Fruit fly (Drosophila melanogaster): ENCODE measurements around the gene cutlet.

The cutlet gene

dm6 chr2L:3675770-3676169 lies 35.8 kb downstream of the cutlet start (continued):
- TF ChIP-seq Side (GFP tag; optimal IDR thresholded peaks at IDR 0.05) (peak; percentile 17), CG14014 (GFP tag; IDR thresholded peaks at IDR 0.05) (no peak), amos (GFP tag; IDR thresholded peaks at IDR 0.05; ENCODE audit: partially characterized antibody) (no peak), Taf1 (GFP tag; IDR thresholded peaks at IDR 0.05) (no peak), jigr1 (GFP tag; IDR thresholded peaks at IDR 0.05) (no peak), CG3726 (GFP tag; IDR thresholded peaks at IDR 0.05) (no peak), nmo (GFP tag; optimal IDR thresholded peaks at IDR 0.05) (peak; percentile 44), run (tag; optimal IDR thresholded peaks at IDR 0.05) (no peak), Hr78 (GFP tag; optimal IDR thresholded peaks at IDR 0.05) (no peak), cad (GFP tag; optimal IDR thresholded peaks at IDR 0.05) (no peak), sima (GFP tag; optimal IDR thresholded peaks at IDR 0.05) (no peak), NC2β (GFP tag; optimal IDR thresholded peaks at IDR 0.05) (no peak), CG17612 (GFP tag; IDR thresholded peaks at IDR 0.05) (no peak), CG2875 (GFP tag; optimal IDR thresholded peaks at IDR 0.05) (peak; percentile 13), Doc3 (GFP tag; IDR thresholded peaks at IDR 0.05; ENCODE audit: partially characterized antibody) (no peak), CG11696 (GFP tag; IDR thresholded peaks at IDR 0.05) (no peak), cas (GFP tag; IDR thresholded peaks at IDR 0.05) (no peak), CrebB (tag; optimal IDR thresholded peaks at IDR 0.05) (no peak), sens (GFP tag) (peak; percentile 89), CG7963 (GFP tag; IDR thresholded peaks at IDR 0.05; ENCODE audit: partially characterized antibody) (no peak), pum (GFP tag; optimal IDR thresholded peaks at IDR 0.05) (peak; percentile 19), Dad (GFP tag; optimal IDR thresholded peaks at IDR 0.05) (no peak), insv (GFP tag; optimal IDR thresholded peaks at IDR 0.05) (no peak), fu2 (GFP tag; optimal IDR thresholded peaks at IDR 0.05) (no peak), CG7271 (tag; optimal IDR thresholded peaks at IDR 0.05) (no peak), Deaf1 (tag; optimal IDR thresholded peaks at IDR 0.05) (no peak), mam (GFP tag; optimal IDR thresholded peaks at IDR 0.05) (no peak), shn (GFP tag; optimal IDR thresholded peaks at IDR 0.05) (no peak), CG10274 (GFP tag; optimal IDR thresholded peaks at IDR 0.05) (no peak), Nf-YC (tag; optimal IDR thresholded peaks at IDR 0.05) (no peak), trem (tag; optimal IDR thresholded peaks at IDR 0.05) (no peak), Mrtf (GFP tag; IDR thresholded peaks at IDR 0.05) (0 out of 3 replicates have a peak, but pooled peaks have one; percentile 23), unc-4 (GFP tag; IDR thresholded peaks at IDR 0.05; ENCODE audit: partially characterized antibody) (no peak), CG7987 (GFP tag; optimal IDR thresholded peaks at IDR 0.05) (no peak), CG8388 (GFP tag; optimal IDR thresholded peaks at IDR 0.05) (peak; percentile 39), toy (GFP tag; IDR thresholded peaks at IDR 0.05) (no peak), CG6254 (GFP tag; optimal IDR thresholded peaks at IDR 0.05) (peak; percentile 32), Lim3 (GFP tag; IDR thresholded peaks at IDR 0.05) (no peak), Aef1 (GFP tag; IDR thresholded peaks at IDR 0.05) (0 out of 3 replicates have a peak, but pooled peaks have one; percentile 12), pzg (GFP tag; optimal IDR thresholded peaks at IDR 0.05) (no peak), phol (tag; optimal IDR thresholded peaks at IDR 0.05) (peak; percentile 58), crc (GFP tag; optimal IDR thresholded peaks at IDR 0.05) (no peak), CG16813 (GFP tag; IDR thresholded peaks at IDR 0.05; ENCODE audit: partially characterized antibody) (no peak), BtbVII (GFP tag; optimal IDR thresholded peaks at IDR 0.05) (no peak), CG15601 (tag; optimal IDR thresholded peaks at IDR 0.05) (no peak), Optix (GFP tag; IDR thresholded peaks at IDR 0.05) (no peak), Abd-B (GFP tag; optimal IDR thresholded peaks at IDR 0.05) (no peak), D (optimal IDR thresholded peaks at IDR 0.05) (no peak), D (GFP tag; optimal IDR thresholded peaks at IDR 0.05) (peak; percentile 40), Ptx1 (GFP tag; IDR thresholded peaks at IDR 0.05) (0 out of 2 replicates have a peak, but pooled peaks have one; percentile 14), slbo (GFP tag; IDR thresholded peaks at IDR 0.05) (no peak), ERR (GFP tag; optimal IDR thresholded peaks at IDR 0.05) (no peak)

All from whole organism, embryonic.